Worm (Caenorhabditis elegans) whole organism, mixed stage, embryonic: Measurements from ENCODE around the gene Y69H2.7.

Source experiments
- ces-1 ChIP-seq: fragments of 150-350 bp; optimal IDR thresholded peaks from 2 replicates; lab custom pipeline; 2014; ENCODE audit warnings: missing biosample characterization, missing genetic modification reagents, missing genetic modification characterization
- lin-13 ChIP-seq: fragments of 150-350 bp; optimal IDR thresholded peaks from 2 replicates; lab custom pipeline; 2014; ENCODE audit warnings: missing biosample characterization, missing genetic modification characterization
- nhr-28 ChIP-seq: fragments of 150-350 bp; optimal IDR thresholded peaks from 2 replicates; lab custom pipeline; 2014; ENCODE audit warnings: missing biosample characterization, missing genetic modification characterization
- sptf-1 ChIP-seq: sonication (generic microtip); optimal IDR thresholded peaks from 2 replicates; lab custom pipeline; 2017; ENCODE audit warnings: mild to moderate bottlenecking, missing genetic modification characterization, moderate library complexity, missing compliant biosample characterization
- tbx-8 ChIP-seq: fragments of 200-800 bp; sonication (Bioruptor generic); optimal IDR thresholded peaks from 2 replicates; lab custom pipeline; 2018; ENCODE audit warnings: mild to moderate bottlenecking, missing genetic modification characterization, moderate library complexity, missing compliant biosample characterization

DNA sequence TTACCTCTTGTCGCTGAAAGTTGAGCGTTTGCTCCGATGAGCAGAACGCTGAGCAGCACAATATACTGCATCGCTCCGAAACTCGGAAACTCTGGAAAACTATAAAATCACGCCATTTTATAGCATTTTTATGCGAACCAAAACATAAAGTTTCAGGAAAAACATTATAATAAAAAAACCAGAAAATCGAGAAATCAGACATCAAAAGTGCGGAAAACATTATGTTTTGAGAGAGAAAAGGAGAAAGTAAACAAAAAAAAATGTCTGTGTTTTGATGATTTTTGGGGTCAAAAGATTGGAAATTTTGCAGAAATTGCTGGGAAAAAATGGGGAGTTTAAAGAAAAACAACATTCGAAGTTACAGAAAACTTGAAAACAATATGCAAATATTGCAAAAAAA, 25.8 kb upstream of the Y69H2.7 start, which contains the start of gene Y69H2.3:
- TF ChIP-seq tbx-8 = no peak
- no peak for TF ChIP-seq nhr-28 (tag; lab: Kevin White, UChicago)
- TF ChIP-seq lin-13 = no peak
- no peak for TF ChIP-seq sptf-1 (tag; lab: Kevin White, UChicago)
- no peak for TF ChIP-seq ces-1 (GFP tag; lab: Kevin White, UChicago)
